Worm (Caenorhabditis elegans) whole organism, late embryonic: ENCODE results near the gene F26F2.11.
"Not testable (repeated sequence)": the region's sequence is repeated elsewhere in the genome, so short reads cannot be mapped to it uniquely, and the experiment has no call there.

Experiments
- C08G9.2 ChIP-seq: sonication (generic microtip); optimal IDR thresholded peaks from 2 replicates; lab custom pipeline; 2016; ENCODE audit warnings: mild to moderate bottlenecking, missing genetic modification characterization, moderate library complexity, missing compliant biosample characterization
- F13H6.1 ChIP-seq: sonication (generic microtip); optimal IDR thresholded peaks from 2 replicates; lab custom pipeline; 2016; ENCODE audit warnings: missing genetic modification characterization, missing compliant biosample characterization
- T23F11.4 ChIP-seq: fragments of 200-800 bp; sonication (Bioruptor generic); optimal IDR thresholded peaks from 2 replicates; lab custom pipeline; 2018; ENCODE audit warnings: mild to moderate bottlenecking, missing genetic modification characterization, missing compliant biosample characterization
- Y22D7AL.16 ChIP-seq: sonication (generic microtip); optimal IDR thresholded peaks from 2 replicates; lab custom pipeline; 2016; ENCODE audit warnings: missing genetic modification characterization, missing compliant biosample characterization
- ahr-1 ChIP-seq: sonication (generic microtip); optimal IDR thresholded peaks from 2 replicates; lab custom pipeline; 2016; ENCODE audit warnings: missing genetic modification characterization, missing compliant biosample characterization
- ceh-14 ChIP-seq: sonication (generic microtip); optimal IDR thresholded peaks from 2 replicates; lab custom pipeline; 2016; ENCODE audit warnings: missing genotype, missing genetic modification characterization, missing compliant biosample characterization
- ceh-18 ChIP-seq: sonication (generic microtip); optimal IDR thresholded peaks from 2 replicates; lab custom pipeline; 2016; ENCODE audit warnings: missing genetic modification characterization, missing compliant biosample characterization
- ceh-19 ChIP-seq: fragments of 200-800 bp; sonication (Bioruptor generic); optimal IDR thresholded peaks from 2 replicates; lab custom pipeline; 2018; ENCODE audit warnings: mild to moderate bottlenecking, missing genetic modification characterization, missing compliant biosample characterization
- ceh-30 ChIP-seq: fragments of 150-350 bp; optimal IDR thresholded peaks from 2 replicates; lab custom pipeline; 2014; ENCODE audit warnings: missing biosample characterization, missing genetic modification characterization
- ceh-34 ChIP-seq: sonication (generic microtip); optimal IDR thresholded peaks from 2 replicates; lab custom pipeline; 2016; ENCODE audit warnings: mild to moderate bottlenecking, missing genetic modification characterization, missing compliant biosample characterization
- ceh-45 ChIP-seq: fragments of 200-800 bp; sonication (Bioruptor generic); IDR thresholded peaks from 2 replicates; pipeline ENCODE4 v1.3.6; 2022; ENCODE audit warnings: missing genetic modification reagents, missing genetic modification characterization, missing compliant biosample characterization
- ceh-6 ChIP-seq: fragments of 200-800 bp; sonication (Bioruptor generic); optimal IDR thresholded peaks from 2 replicates; lab custom pipeline; 2018; ENCODE audit warnings: mild to moderate bottlenecking, missing genetic modification characterization, missing compliant biosample characterization
- dve-1 ChIP-seq: sonication (generic microtip); optimal IDR thresholded peaks from 2 replicates; lab custom pipeline; 2017; ENCODE audit warnings: antibody characterized with exemption, mild to moderate bottlenecking, missing genetic modification characterization, missing compliant biosample characterization
- ets-4 ChIP-seq: sonication (generic microtip); optimal IDR thresholded peaks from 2 replicates; lab custom pipeline; 2016; ENCODE audit warnings: missing genetic modification characterization, missing compliant biosample characterization
- fax-1 ChIP-seq: sonication (generic microtip); optimal IDR thresholded peaks from 2 replicates; lab custom pipeline; 2016; ENCODE audit warnings: missing genotype, missing genetic modification characterization, missing compliant biosample characterization
- fkh-10 ChIP-seq: fragments of 150-350 bp; optimal IDR thresholded peaks from 2 replicates; lab custom pipeline; 2014; ENCODE audit warnings: missing biosample characterization, missing genetic modification reagents, missing genetic modification characterization
- fkh-6 ChIP-seq: sonication (generic microtip); optimal IDR thresholded peaks from 2 replicates; lab custom pipeline; 2016; ENCODE audit warnings: missing genetic modification characterization, missing compliant biosample characterization
- gmeb-2 ChIP-seq: sonication (generic microtip); optimal IDR thresholded peaks from 2 replicates; lab custom pipeline; 2016; ENCODE audit warnings: missing genetic modification characterization, inconsistent platforms, missing compliant biosample characterization
- hlh-13 ChIP-seq: fragments of 200-800 bp; sonication (Bioruptor generic); optimal IDR thresholded peaks from 2 replicates; lab custom pipeline; 2018; ENCODE audit warnings: mild to moderate bottlenecking, missing genetic modification characterization, missing compliant biosample characterization
- hlh-8 ChIP-seq: sonication (generic microtip); optimal IDR thresholded peaks from 2 replicates; lab custom pipeline; 2016; ENCODE audit warnings: missing genotype, missing genetic modification characterization, missing compliant biosample characterization
- lim-6 ChIP-seq: sonication (generic microtip); optimal IDR thresholded peaks from 2 replicates; lab custom pipeline; 2016; ENCODE audit warnings: missing genetic modification characterization, missing compliant biosample characterization
- nhr-232 ChIP-seq: sonication (generic microtip); optimal IDR thresholded peaks from 2 replicates; lab custom pipeline; 2016; ENCODE audit warnings: missing genetic modification characterization, missing compliant biosample characterization
- npax-4 ChIP-seq: sonication (generic microtip); optimal IDR thresholded peaks from 2 replicates; lab custom pipeline; 2016; ENCODE audit warnings: missing genetic modification characterization, missing compliant biosample characterization
- odd-2 ChIP-seq: sonication (generic microtip); optimal IDR thresholded peaks from 2 replicates; lab custom pipeline; 2017; ENCODE audit warnings: antibody characterized with exemption, mild to moderate bottlenecking, missing genetic modification characterization, missing compliant biosample characterization
- pag-3 ChIP-seq: sonication (generic microtip); optimal IDR thresholded peaks from 2 replicates; lab custom pipeline; 2016; ENCODE audit warnings: missing compliant biosample characterization, missing genetic modification characterization, borderline replicate concordance
- pax-1 ChIP-seq: fragments of 150-350 bp; optimal IDR thresholded peaks from 2 replicates; lab custom pipeline; 2014; ENCODE audit warnings: missing biosample characterization, missing genetic modification characterization
- pha-2 ChIP-seq: sonication (generic microtip); optimal IDR thresholded peaks from 2 replicates; lab custom pipeline; 2017; ENCODE audit warnings: mild to moderate bottlenecking, missing genetic modification characterization, missing compliant biosample characterization
- pha-4 ChIP-seq: fragments of 150-350 bp; optimal IDR thresholded peaks from 2 replicates; lab custom pipeline; 2018; ENCODE audit warnings: missing biosample characterization, missing genetic modification reagents, missing genetic modification characterization
- ref-2 ChIP-seq: sonication (generic microtip); optimal IDR thresholded peaks from 2 replicates; lab custom pipeline; 2016; ENCODE audit warnings: missing genetic modification characterization, missing compliant biosample characterization
- sox-4 ChIP-seq: sonication (generic microtip); optimal IDR thresholded peaks from 2 replicates; lab custom pipeline; 2017; ENCODE audit warnings: mild to moderate bottlenecking, missing genetic modification characterization, inconsistent platforms, missing compliant biosample characterization
- tbx-7 ChIP-seq: sonication (generic microtip); optimal IDR thresholded peaks from 2 replicates; lab custom pipeline; 2016; ENCODE audit warnings: missing genotype, missing genetic modification characterization, missing compliant biosample characterization
- unc-3 ChIP-seq, 2 experiments: fragments of 200-800 bp in 1 of 2; sonication (Bioruptor generic) in 1 of 2; sonication (generic microtip) in 1 of 2; conservative IDR thresholded peaks in 1 of 2; optimal IDR thresholded peaks in 1 of 2; 2 replicates each; pipeline versions ENCODE4 v1.3.6 to Lab custom; 2016 to 2022; ENCODE audit warnings: missing compliant biosample characterization in 2 of 2, missing genetic modification characterization in 2 of 2, missing genetic modification reagents in 1 of 2
- unc-55 ChIP-seq: sonication (generic microtip); optimal IDR thresholded peaks from 2 replicates; lab custom pipeline; 2017; ENCODE audit warnings: missing biosample characterization, missing genetic modification reagents, missing genetic modification characterization
- unc-86 ChIP-seq: sonication (generic microtip); optimal IDR thresholded peaks from 2 replicates; lab custom pipeline; 2016; ENCODE audit warnings: missing genetic modification characterization, missing compliant biosample characterization
- zip-5 ChIP-seq: sonication (generic microtip); optimal IDR thresholded peaks from 2 replicates; lab custom pipeline; 2016; ENCODE audit warnings: missing genetic modification characterization, missing compliant biosample characterization

Gene F26F2.11

ce11 chrV:20574872-20575271 lies 20.7 kb downstream of the F26F2.11 start:
- TF ChIP-seq unc-86 (no peak), unc-3 (GFP tag; conservative IDR thresholded peaks at IDR 0.05; lab: Robert Waterston, UW) (no peak), unc-3 (tag; optimal IDR thresholded peaks at IDR 0.05; lab: Kevin White, UChicago) (no peak), dve-1 (tag; lab: Kevin White, UChicago) (no peak), nhr-232 (no peak), ref-2 (tag; lab: Kevin White, UChicago) (no peak), ahr-1 (tag; lab: Kevin White, UChicago) (no peak), F13H6.1 (tag; lab: Kevin White, UChicago) (no peak), pax-1 (no peak), zip-5 (no peak), ceh-30 (tag; lab: Kevin White, UChicago) (no peak), gmeb-2 (tag; lab: Kevin White, UChicago) (no peak), fkh-6 (tag; lab: Kevin White, UChicago) (no peak), ceh-19 (no peak), unc-55 (GFP tag; lab: Kevin White, UChicago) (no peak), Y22D7AL.16 (no peak), hlh-13 (no peak), pha-4 (tag; lab: Kevin White, UChicago) (no peak), fax-1 (tag; lab: Kevin White, UChicago) (no peak), hlh-8 (tag; lab: Kevin White, UChicago) (no peak), T23F11.4 (GFP tag; lab: Kevin White, UChicago) (no peak)

DNA sequence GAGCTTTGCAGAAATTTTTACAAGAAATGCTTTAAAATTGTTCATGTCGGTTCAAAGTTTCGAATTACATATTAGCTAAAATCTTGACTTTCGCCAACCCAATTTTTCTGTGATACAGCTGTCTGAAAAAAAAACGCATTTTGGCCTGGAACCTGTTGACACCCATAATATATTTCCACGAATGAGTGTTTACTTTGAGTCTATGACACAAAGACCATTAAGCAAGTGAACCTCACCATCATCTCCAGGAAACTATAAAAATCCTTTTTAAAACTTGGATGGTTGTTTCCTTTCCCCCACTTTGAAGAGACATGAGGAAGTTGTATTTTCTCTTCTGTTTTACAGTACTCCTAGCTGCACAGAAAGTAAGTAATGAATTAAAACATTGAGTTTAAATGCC lies 21.2 kb downstream of the F26F2.11 start, which contains the start of gene clec-263:
Gene clec-263 (plus strand): TSS at position 301 of the 400 bp plus-strand sequence.
- TF ChIP-seq fax-1 (tag; lab: Kevin White, UChicago) (no peak), ets-4 (tag; lab: Kevin White, UChicago) (no peak), pha-2 (tag; lab: Kevin White, UChicago) (no peak), sox-4 (tag; lab: Kevin White, UChicago) (no peak), fkh-10 (GFP tag; lab: Kevin White, UChicago) (no peak), C08G9.2 (tag; lab: Kevin White, UChicago) (no peak), ceh-19 (no peak), ceh-6 (GFP tag; lab: Kevin White, UChicago) (no peak), ceh-18 (tag; lab: Kevin White, UChicago) (no peak), pha-4 (tag; lab: Kevin White, UChicago) (no peak), lim-6 (tag; lab: Kevin White, UChicago) (no peak), T23F11.4 (GFP tag; lab: Kevin White, UChicago) (no peak), ceh-14 (no peak), odd-2 (tag; lab: Kevin White, UChicago) (no peak), npax-4 (tag; lab: Kevin White, UChicago) (no peak), ceh-45 (no peak), ceh-34 (tag; lab: Kevin White, UChicago) (no peak), ref-2 (tag; lab: Kevin White, UChicago) (no peak)
- TF ChIP-seq, all 69 proteins: peak for 0

DNA sequence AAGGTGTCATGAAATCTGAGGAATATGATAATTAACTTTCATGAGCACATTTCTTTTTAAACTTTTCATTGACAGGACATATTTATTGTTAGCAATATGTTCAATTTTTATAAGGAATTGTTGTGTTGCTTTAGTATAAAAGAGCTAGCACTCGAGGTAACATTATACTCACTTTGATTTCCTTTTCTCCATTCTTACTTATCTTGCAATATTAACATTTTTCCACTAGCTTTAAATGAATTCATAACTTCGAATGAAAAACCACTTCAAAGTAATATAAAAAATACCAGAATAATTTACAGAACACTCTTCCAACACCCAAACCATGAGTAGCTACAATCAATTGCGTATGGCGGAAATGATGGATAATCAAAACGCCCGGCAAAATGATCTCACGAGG lies 22.2 kb downstream of the F26F2.11 start, which contains the start of gene F26F2.5:
Gene F26F2.5 (plus strand): TSS at position 301 of the 400 bp plus-strand sequence.
- TF ChIP-seq dve-1 (tag; lab: Kevin White, UChicago): no peak

DNA sequence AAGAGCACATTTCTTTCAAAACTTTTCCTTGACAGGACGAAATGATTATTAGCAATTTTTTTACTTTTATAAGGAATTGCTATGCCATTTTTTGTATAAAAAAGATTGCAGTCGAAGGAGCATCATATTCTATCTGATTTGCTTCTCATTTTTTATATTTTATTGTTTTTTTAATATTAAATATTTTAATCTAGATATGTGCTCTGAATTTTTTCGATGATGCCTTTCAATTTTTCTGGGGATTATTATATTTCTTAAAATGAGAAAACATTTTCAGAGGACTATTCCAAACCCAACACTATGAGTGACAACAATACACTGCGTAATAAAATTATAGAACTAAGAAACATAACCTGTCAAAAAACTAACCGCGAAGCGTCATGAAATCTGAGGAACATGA lies 26.6 kb downstream of the F26F2.11 start, which contains the start of gene F26F2.4:
Gene F26F2.4 (plus strand): TSS at position 301 of the 400 bp plus-strand sequence.
- TF ChIP-seq hlh-8, tbx-7, pag-3 (tag; lab: Kevin White, UChicago): not testable (repeated sequence)
